Fruit fly (Drosophila melanogaster) whole organism, adult: Measurements from ENCODE around the gene olf413.

Experiments
- CG11617 ChIP-seq: fragments of 200-800 bp; sonication (Bioruptor generic); optimal IDR thresholded peaks from 2 replicates; lab custom pipeline; 2017; ENCODE audit warnings: mild to moderate bottlenecking, missing biosample characterization, missing genetic modification reagents, missing genetic modification characterization
- CG12768 ChIP-seq: fragments of 200-800 bp; sonication (Bioruptor generic); optimal IDR thresholded peaks from 2 replicates; lab custom pipeline; 2017; ENCODE audit warnings: missing biosample characterization, missing genetic modification characterization, mild to moderate bottlenecking, moderate library complexity, missing genetic modification reagents
- CG1620 ChIP-seq: fragments of 200-800 bp; sonication (Bioruptor generic); optimal IDR thresholded peaks from 2 replicates; lab custom pipeline; 2016; ENCODE audit warnings: missing biosample characterization, missing genetic modification characterization
- CG7045 ChIP-seq: fragments of 200-800 bp; sonication (Bioruptor generic); optimal IDR thresholded peaks from 2 replicates; lab custom pipeline; 2017; ENCODE audit warnings: missing biosample characterization, mild to moderate bottlenecking, missing genetic modification characterization
- CG7101 ChIP-seq: fragments of 200-800 bp; sonication (Bioruptor generic); optimal IDR thresholded peaks from 2 replicates; lab custom pipeline; 2018; ENCODE audit warnings: missing biosample characterization, mild to moderate bottlenecking, missing genetic modification characterization, moderate library complexity
- Clk ChIP-seq: fragments of 200-800 bp; sonication (Bioruptor generic); optimal IDR thresholded peaks from 2 replicates; lab custom pipeline; 2017; ENCODE audit warnings: missing biosample characterization, missing genetic modification characterization
- Crg-1 ChIP-seq: fragments of 200-800 bp; sonication (Bioruptor generic); optimal IDR thresholded peaks from 2 replicates; lab custom pipeline; 2016; ENCODE audit warnings: missing biosample characterization, missing genetic modification characterization
- Hr96 ChIP-seq: fragments of 200-800 bp; sonication (Bioruptor generic); optimal IDR thresholded peaks from 2 replicates; lab custom pipeline; 2016; ENCODE audit warnings: missing biosample characterization, missing genetic modification characterization
- Mnt ChIP-seq: fragments of 200-800 bp; sonication (Bioruptor generic); optimal IDR thresholded peaks from 2 replicates; lab custom pipeline; 2016; ENCODE audit warnings: missing biosample characterization, mild to moderate bottlenecking, missing genetic modification characterization
- kay ChIP-seq: fragments of 200-800 bp; sonication (Bioruptor generic); peaks from one replicate; lab custom pipeline; 2016; ENCODE audit warnings: missing biosample characterization, missing genetic modification characterization, borderline replicate concordance
- pad ChIP-seq: fragments of 200-800 bp; sonication (Bioruptor generic); optimal IDR thresholded peaks from 3 replicates; lab custom pipeline; 2017; ENCODE audit warnings: missing biosample characterization, missing genetic modification characterization, mild to moderate bottlenecking, moderate library complexity, missing genetic modification reagents

DNA sequence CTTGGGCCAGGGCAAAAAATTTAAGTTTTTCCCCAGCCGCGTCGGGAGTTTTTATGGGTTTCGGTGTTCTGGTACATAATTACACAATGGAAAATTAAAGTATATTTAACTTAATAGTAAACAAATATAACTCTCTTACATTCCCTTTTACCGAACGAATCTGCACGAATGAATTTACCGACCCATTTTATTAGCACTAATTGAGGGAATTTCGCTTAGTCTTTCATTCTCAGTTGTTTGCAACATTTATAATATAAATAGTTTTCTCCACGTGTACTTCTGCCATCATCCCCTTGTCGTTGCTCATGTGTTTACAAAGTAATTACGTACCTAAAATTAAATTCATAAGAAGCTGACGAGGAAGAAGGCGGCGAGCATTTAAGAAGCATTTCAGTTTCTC, 21.8 kb downstream of the olf413 start:
- TF ChIP-seq CG1620 (GFP tag; lab: Kevin White, UChicago) = no peak
- no peak for TF ChIP-seq kay (GFP tag; lab: Kevin White, UChicago)
- TF ChIP-seq Clk (GFP tag; lab: Kevin White, UChicago) = no peak
- no peak for TF ChIP-seq CG7045 (GFP tag; lab: Kevin White, UChicago)
- no peak for TF ChIP-seq CG11617 (GFP tag; lab: Kevin White, UChicago)
- no peak for TF ChIP-seq Crg-1 (GFP tag; lab: Kevin White, UChicago)
- no peak for TF ChIP-seq pad
- TF ChIP-seq Hr96 (GFP tag; lab: Kevin White, UChicago) = no peak
- no peak for TF ChIP-seq CG12768 (GFP tag; lab: Kevin White, UChicago)
- no peak for TF ChIP-seq CG7101 (tag; lab: Kevin White, UChicago)
- no peak for TF ChIP-seq Mnt (GFP tag; lab: Kevin White, UChicago)
